Fruit fly (Drosophila melanogaster): ENCODE results near the gene dhd.

The dhd gene

DNA sequence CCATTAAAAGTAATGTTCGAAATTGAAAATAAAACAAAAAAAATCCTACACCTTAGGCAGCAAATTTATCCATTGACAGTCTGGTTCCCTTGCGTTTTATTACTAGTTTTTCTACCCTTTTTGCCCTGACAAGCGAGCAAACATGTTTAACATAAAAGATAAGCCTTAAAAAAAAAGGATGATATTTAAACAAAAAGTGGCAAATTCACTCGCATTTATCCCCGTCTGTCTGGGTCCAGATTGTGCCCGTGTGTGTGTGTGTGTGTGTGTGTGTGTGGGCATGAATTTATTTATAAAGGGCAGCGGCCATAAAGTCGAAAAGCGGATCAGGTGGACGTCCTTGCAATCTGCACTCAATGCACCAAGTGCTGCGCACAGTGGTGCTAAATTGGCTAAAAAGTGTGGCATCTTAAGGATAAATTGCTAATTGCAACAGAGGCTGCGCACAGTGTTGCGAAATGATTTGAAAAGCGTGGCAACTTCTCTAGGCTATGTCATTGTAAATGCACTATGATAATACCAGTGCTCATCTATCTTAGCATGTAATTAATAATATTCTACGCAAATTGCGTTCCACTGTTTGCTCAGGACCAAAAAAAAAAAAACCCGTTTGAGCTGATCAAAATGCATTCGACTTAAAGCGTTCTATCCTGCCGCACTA is 11.2 kb upstream of the dhd start:
- no peak for TF ChIP-seq Snoo (tag; optimal IDR thresholded peaks at IDR 0.05)
- no peak for TF ChIP-seq fd96Ca (GFP tag; IDR thresholded peaks at IDR 0.05)
- peak; percentile 16 for TF ChIP-seq CG8301 (tag; optimal IDR thresholded peaks at IDR 0.05)
- no peak for TF ChIP-seq CG10348 (GFP tag; IDR thresholded peaks at IDR 0.05)
- no peak for TF ChIP-seq CG32121 (GFP tag; IDR thresholded peaks at IDR 0.05)
- TF ChIP-seq CG34367 (tag; optimal IDR thresholded peaks at IDR 0.05), result peak; percentile 67
- TF ChIP-seq CG14655 (GFP tag; optimal IDR thresholded peaks at IDR 0.05), result no peak
- no peak for TF ChIP-seq Ets98B (GFP tag; IDR thresholded peaks at IDR 0.05)
- peak; percentile 18 for TF ChIP-seq CG13204 (GFP tag; optimal IDR thresholded peaks at IDR 0.05)
- TF ChIP-seq CG15710 (tag; optimal IDR thresholded peaks at IDR 0.05), result peak; percentile 74
- TF ChIP-seq CG8159 (tag; optimal IDR thresholded peaks at IDR 0.05), result peak; percentile 76
- peak; percentile 57 for TF ChIP-seq CG17806 (tag; optimal IDR thresholded peaks at IDR 0.05)
- TF ChIP-seq CG4496 (GFP tag; IDR thresholded peaks at IDR 0.05), result peak; percentile 29; the same call in 1 of the 3 replicates
- TF ChIP-seq CG9948 (tag; optimal IDR thresholded peaks at IDR 0.05), result peak; percentile 65
- TF ChIP-seq gl (tag; optimal IDR thresholded peaks at IDR 0.05), result peak; percentile 56
- peak; percentile 80 for TF ChIP-seq EcR (GFP tag; optimal IDR thresholded peaks at IDR 0.05)

DNA sequence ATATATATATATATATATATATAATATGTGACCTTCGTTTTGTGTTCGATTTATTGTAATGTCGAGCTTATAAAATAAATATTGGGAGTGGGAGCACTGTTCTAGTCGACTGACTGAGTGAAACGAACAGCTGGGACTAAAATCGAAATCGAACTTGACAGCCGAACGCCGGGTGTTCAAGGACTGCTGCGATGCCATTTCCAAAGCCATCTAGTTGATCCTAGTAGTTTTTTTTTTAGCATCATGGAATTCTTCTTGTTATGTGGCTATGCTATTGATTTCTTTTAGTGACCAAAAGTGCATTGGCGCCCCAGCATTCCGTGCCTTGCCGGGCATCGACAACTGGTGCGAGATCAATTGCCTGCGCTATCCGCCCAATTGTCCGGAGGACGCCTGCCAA is 6.4 kb upstream of the dhd start, which contains the start of gene CG3323:
CG3323 (minus strand) TSS at position 101 of the 400 bp plus-strand sequence.
- TF ChIP-seq CG14655 (GFP tag; optimal IDR thresholded peaks at IDR 0.05) (no peak), D1 (tag; optimal IDR thresholded peaks at IDR 0.05) (no peak), CG17806 (tag; optimal IDR thresholded peaks at IDR 0.05) (no peak), EcR (GFP tag; optimal IDR thresholded peaks at IDR 0.05) (no peak), Snoo (tag; optimal IDR thresholded peaks at IDR 0.05) (no peak)

DNA sequence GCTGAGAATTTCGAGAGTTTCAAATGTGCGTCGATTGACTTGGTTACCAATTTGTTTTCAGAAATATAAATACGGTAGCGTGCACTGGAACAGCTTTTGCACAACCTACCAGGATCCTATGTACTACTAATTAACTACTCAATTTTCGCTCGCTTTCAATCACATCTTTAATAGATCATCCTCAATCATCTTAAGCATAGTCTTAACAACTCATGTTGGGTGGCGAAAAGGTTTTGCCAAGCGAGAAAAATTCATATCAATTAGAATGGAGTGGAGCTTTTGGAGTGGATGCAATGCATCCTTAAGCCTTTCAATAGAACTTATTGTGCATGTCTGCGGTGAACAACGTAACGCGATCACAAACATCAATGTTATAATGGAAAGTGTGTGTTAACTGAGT is 4.7 kb upstream of the dhd start, which contains the start of gene CG17764:
CG17764 (minus strand) TSS at position 101 of the 400 bp plus-strand sequence.
- no peak for TF ChIP-seq CG10348 (GFP tag; IDR thresholded peaks at IDR 0.05)
- TF ChIP-seq CG8301 (tag; optimal IDR thresholded peaks at IDR 0.05), result no peak
- TF ChIP-seq CG14655 (GFP tag; optimal IDR thresholded peaks at IDR 0.05), result no peak
- no peak for TF ChIP-seq CG13204 (GFP tag; optimal IDR thresholded peaks at IDR 0.05)
- no peak for TF ChIP-seq CG8159 (tag; optimal IDR thresholded peaks at IDR 0.05)
- TF ChIP-seq CG4496 (GFP tag; IDR thresholded peaks at IDR 0.05), result no peak
- TF ChIP-seq Ets98B (GFP tag; IDR thresholded peaks at IDR 0.05), result no peak
- no peak for TF ChIP-seq fd96Ca (GFP tag; IDR thresholded peaks at IDR 0.05)
- TF ChIP-seq CG34367 (tag; optimal IDR thresholded peaks at IDR 0.05), result no peak
- no peak for TF ChIP-seq rn (GFP tag; IDR thresholded peaks at IDR 0.05)
- no peak for TF ChIP-seq CG12605 (GFP tag; IDR thresholded peaks at IDR 0.05)
- no peak for TF ChIP-seq CG9948 (tag; optimal IDR thresholded peaks at IDR 0.05)
- TF ChIP-seq Pif1B (GFP tag; optimal IDR thresholded peaks at IDR 0.05), result no peak
- TF ChIP-seq D1 (tag; optimal IDR thresholded peaks at IDR 0.05), result no peak
- no peak for TF ChIP-seq CG32121 (GFP tag; IDR thresholded peaks at IDR 0.05)
- no peak for TF ChIP-seq Pif1A (GFP tag; optimal IDR thresholded peaks at IDR 0.05)
- TF ChIP-seq Snoo (tag; optimal IDR thresholded peaks at IDR 0.05), result no peak
- no peak for TF ChIP-seq EcR (GFP tag; optimal IDR thresholded peaks at IDR 0.05)
- no peak for TF ChIP-seq CG17806 (tag; optimal IDR thresholded peaks at IDR 0.05)
- no peak for TF ChIP-seq CG15710 (tag; optimal IDR thresholded peaks at IDR 0.05)

DNA sequence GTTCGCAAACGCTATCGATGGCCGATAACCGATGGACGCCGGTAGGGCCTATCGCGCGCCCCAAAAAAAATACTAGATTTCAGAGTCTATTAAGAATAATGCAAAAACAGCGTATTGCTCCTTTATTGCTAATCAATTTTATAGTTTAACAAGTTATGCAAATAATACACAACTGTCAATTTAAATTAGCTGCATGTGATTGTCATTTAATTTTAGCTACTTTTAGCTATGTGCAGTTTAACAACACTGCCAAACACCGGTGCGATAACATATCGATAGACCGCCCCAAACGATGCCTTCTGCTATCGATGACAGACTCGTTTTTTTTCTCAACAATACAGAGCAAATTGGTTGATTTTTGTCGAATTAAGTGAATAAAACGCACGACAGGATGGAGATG is 3.0 kb upstream of the dhd start, which contains the start of the genes Cdk7 and snf:
Cdk7 (minus strand) TSS at position 21 of the 400 bp plus-strand sequence.
snf (plus strand) TSS at position 280 of the 400 bp plus-strand sequence.
- 0 out of 3 replicates have a peak, but pooled peaks have one; percentile 5 for TF ChIP-seq fd96Ca (GFP tag; IDR thresholded peaks at IDR 0.05)
- TF ChIP-seq rn (GFP tag; IDR thresholded peaks at IDR 0.05), result no peak
- peak; percentile 17; the same call in 1 of the 2 replicates for TF ChIP-seq CG32121 (GFP tag; IDR thresholded peaks at IDR 0.05)
- TF ChIP-seq CG8159 (tag; optimal IDR thresholded peaks at IDR 0.05), result peak; percentile 1

DNA sequence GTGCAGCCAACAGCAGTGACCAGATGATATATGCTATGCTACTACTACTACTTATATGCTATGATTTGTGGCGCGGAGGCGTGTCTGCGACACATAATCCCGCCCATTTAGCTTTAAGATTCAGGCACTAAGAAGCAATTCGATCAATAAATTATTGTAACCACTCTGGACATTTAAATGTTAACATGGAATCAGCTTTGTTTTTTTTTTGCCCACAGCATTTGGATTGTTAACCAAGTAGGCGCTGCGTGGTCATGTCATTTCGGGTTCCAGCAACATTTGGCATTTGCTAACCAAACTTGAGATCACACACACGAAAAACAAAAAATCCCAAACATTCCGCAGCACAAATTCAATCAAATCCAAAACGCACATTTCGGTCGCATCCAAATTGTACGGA is 987 bp downstream of the dhd start, which contains the start of gene CG4198:
CG4198 (plus strand) TSS at position 301 of the 400 bp plus-strand sequence.
- TF ChIP-seq Ets98B (GFP tag; IDR thresholded peaks at IDR 0.05) (no peak), CG32121 (GFP tag; IDR thresholded peaks at IDR 0.05) (no peak), CG9948 (tag; optimal IDR thresholded peaks at IDR 0.05) (no peak), CG10348 (GFP tag; IDR thresholded peaks at IDR 0.05) (no peak)

DNA sequence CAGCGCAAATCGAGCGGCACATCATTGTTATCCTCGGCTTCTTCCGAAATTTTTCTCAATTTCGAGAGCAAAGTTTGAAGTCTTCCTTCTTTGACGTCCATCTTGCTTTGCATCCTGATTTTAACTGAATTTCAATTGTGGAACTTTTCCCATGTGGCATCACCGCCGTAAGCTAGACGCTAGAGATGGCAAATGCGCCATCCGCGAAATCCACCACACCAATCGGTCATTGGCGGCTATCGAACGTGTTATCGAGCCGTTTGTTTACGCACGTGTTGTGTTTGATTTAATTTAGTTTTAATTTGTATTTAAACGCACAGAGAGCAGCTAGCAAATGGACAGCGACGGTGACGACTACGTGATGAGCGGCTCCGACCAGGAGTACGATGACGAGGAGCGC is 5.2 kb downstream of the dhd start, which contains the start of the genes CG15930 and Sas10:
CG15930 (minus strand) TSS at position 126 of the 400 bp plus-strand sequence.
Sas10 (plus strand) TSS at position 240 of the 400 bp plus-strand sequence.
- no peak for TF ChIP-seq CG8159 (tag; optimal IDR thresholded peaks at IDR 0.05)
- TF ChIP-seq CG15710 (tag; optimal IDR thresholded peaks at IDR 0.05), result no peak
- no peak for TF ChIP-seq Ets98B (GFP tag; IDR thresholded peaks at IDR 0.05)
- no peak for TF ChIP-seq gl (tag; optimal IDR thresholded peaks at IDR 0.05)
- no peak for TF ChIP-seq CG9948 (tag; optimal IDR thresholded peaks at IDR 0.05)
- no peak for TF ChIP-seq CG8301 (tag; optimal IDR thresholded peaks at IDR 0.05)
- no peak for TF ChIP-seq Snoo (tag; optimal IDR thresholded peaks at IDR 0.05)
- TF ChIP-seq CG34367 (tag; optimal IDR thresholded peaks at IDR 0.05), result no peak
- no peak for TF ChIP-seq CG14655 (GFP tag; optimal IDR thresholded peaks at IDR 0.05)
- TF ChIP-seq CG32121 (GFP tag; IDR thresholded peaks at IDR 0.05), result no peak
